Worm (Caenorhabditis elegans) whole organism, dauer: ENCODE results near the gene Y41D4B.4.

Source experiments
- unc-62 ChIP-seq: sonication (generic microtip); optimal IDR thresholded peaks from 2 replicates; lab custom pipeline; 2017; ENCODE audit warnings: missing biosample characterization, missing genetic modification reagents, missing genetic modification characterization

Y41D4B.4 gene

ce11 chrIV:1713618-1714017 is 53.7 kb downstream of the Y41D4B.4 start:
- no peak for TF ChIP-seq unc-62 (GFP tag; lab: Kevin White, UChicago)

- no peak for TF ChIP-seq unc-62 (GFP tag; lab: Kevin White, UChicago)
Measured at ce11 chrIV:1715705-1716104, 55.8 kb downstream of the Y41D4B.4 start.
